4 fruit fly cellular contexts compared by ENCODE assay signal in genomic region chr3R:11967262-11968029, dm6.
A peak's percentile ranks its signal among the peaks of the same experiment; 100 is the strongest.
TF ChIP-seq lines count a peak whose summit lies in the region.

Gene CG12213 (minus strand): TSS chr3R:11967691.
Gene GC1 (plus strand): TSS chr3R:11967708.

TF ChIP-seq in whole organism, adult, 20 proteins besides CTCF, POLR2A, EP300 and RAD21 (continued from another document):
- peak; percentile 7 for TF ChIP-seq Hr96 (GFP tag; optimal IDR thresholded peaks at IDR 0.05; lab: Kevin White, UChicago)

TF ChIP-seq in whole organism, embryonic, 481 proteins besides CTCF, POLR2A, EP300 and RAD21 (continued from another document and continues in another):
- TF ChIP-seq CG4617 (GFP tag; optimal IDR thresholded peaks at IDR 0.05; lab: Kevin White, UChicago; ENCODE audit: borderline replicate concordance) (peak; percentile 65), gro (GFP tag; optimal IDR thresholded peaks at IDR 0.05; lab: Kevin White, UChicago) (no peak), phol (tag; optimal IDR thresholded peaks at IDR 0.05; lab: Kevin White, UChicago) (peak; percentile 70), Six4 (GFP tag; optimal IDR thresholded peaks at IDR 0.05; lab: Kevin White, UChicago) (no peak), ash1 (GFP tag; optimal IDR thresholded peaks at IDR 0.05; lab: Kevin White, UChicago) (no peak), CG10147 (GFP tag; optimal IDR thresholded peaks at IDR 0.05; lab: Kevin White, UChicago) (peak; percentile 4), nom (GFP tag; optimal IDR thresholded peaks at IDR 0.05; lab: Kevin White, UChicago) (no peak), btn (GFP tag; optimal IDR thresholded peaks at IDR 0.05; lab: Kevin White, UChicago) (no peak), CG6683 (GFP tag; optimal IDR thresholded peaks at IDR 0.05; lab: Kevin White, UChicago) (no peak), CG10959 (GFP tag; IDR thresholded peaks at IDR 0.05; lab: Robert Waterston, UW) (no peak), Atf3 (GFP tag; optimal IDR thresholded peaks at IDR 0.05; lab: Kevin White, UChicago) (no peak), CG17612 (GFP tag; IDR thresholded peaks at IDR 0.05; lab: Robert Waterston, UW) (no peak), abd-A (tag; optimal IDR thresholded peaks at IDR 0.05; lab: Kevin White, UChicago) (no peak), CG3407 (GFP tag; optimal IDR thresholded peaks at IDR 0.05; lab: Kevin White, UChicago) (no peak), CG10321 (GFP tag; IDR thresholded peaks at IDR 0.05; lab: Robert Waterston, UW) (no peak), TFAM (GFP tag; optimal IDR thresholded peaks at IDR 0.05; lab: Kevin White, UChicago) (no peak), CG10267 (tag; optimal IDR thresholded peaks at IDR 0.05; lab: Kevin White, UChicago) (peak; percentile 82), Dp (GFP tag; optimal IDR thresholded peaks at IDR 0.05; lab: Kevin White, UChicago) (peak; percentile 76), MBD-R2 (GFP tag; IDR thresholded peaks at IDR 0.05; lab: Robert Waterston, UW) (peak; percentile 62), insv (GFP tag; optimal IDR thresholded peaks at IDR 0.05; lab: Kevin White, UChicago) (peak in 1 of 2 experiments; percentile 24), sisA (GFP tag; IDR thresholded peaks at IDR 0.05; lab: Robert Waterston, UW) (no peak), Sry-δ (GFP tag; optimal IDR thresholded peaks at IDR 0.05; lab: Kevin White, UChicago) (peak; percentile 93), sob (GFP tag; IDR thresholded peaks at IDR 0.05; lab: Robert Waterston, UW) (no peak; the same call in 1 of the 2 replicates), YL-1 (GFP tag; optimal IDR thresholded peaks at IDR 0.05; lab: Kevin White, UChicago) (peak; percentile 68), C15 (GFP tag; IDR thresholded peaks at IDR 0.05; lab: Robert Waterston, UW) (no peak), CG11085 (GFP tag; IDR thresholded peaks at IDR 0.05; lab: Robert Waterston, UW) (no peak), Tbp (GFP tag; optimal IDR thresholded peaks at IDR 0.05; lab: Kevin White, UChicago) (no peak), CG15696 (tag; optimal IDR thresholded peaks at IDR 0.05; lab: Kevin White, UChicago) (peak; percentile 16), bbx (GFP tag; IDR thresholded peaks at IDR 0.05; lab: Robert Waterston, UW; ENCODE audit: partially characterized antibody) (peak; percentile 96), CG30403 (GFP tag; optimal IDR thresholded peaks at IDR 0.05; lab: Kevin White, UChicago) (peak; percentile 44), chif (GFP tag; optimal IDR thresholded peaks at IDR 0.05; lab: Kevin White, UChicago) (no peak), luna (GFP tag; optimal IDR thresholded peaks at IDR 0.05; lab: Kevin White, UChicago) (no peak), CG31224 (GFP tag; IDR thresholded peaks at IDR 0.05; lab: Robert Waterston, UW) (0 out of 2 replicates have a peak, but pooled peaks have one; percentile 32), CG7987 (GFP tag; optimal IDR thresholded peaks at IDR 0.05; lab: Kevin White, UChicago) (no peak), CG4707 (GFP tag; optimal IDR thresholded peaks at IDR 0.05; lab: Kevin White, UChicago) (no peak), GATAe (GFP tag; conservative IDR thresholded peaks at IDR 0.05; lab: Robert Waterston, UW) (no peak), lbe (GFP tag; optimal IDR thresholded peaks at IDR 0.05; lab: Kevin White, UChicago) (peak; percentile 32), tio (GFP tag; optimal IDR thresholded peaks at IDR 0.05; lab: Kevin White, UChicago) (no peak), Mad (GFP tag; optimal IDR thresholded peaks at IDR 0.05; lab: Kevin White, UChicago) (peak; percentile 20), gsb-n (tag; optimal IDR thresholded peaks at IDR 0.05; lab: Kevin White, UChicago) (peak; percentile 34), hb (GFP tag; IDR thresholded peaks at IDR 0.05; lab: Robert Waterston, UW; ENCODE audit: partially characterized antibody) (peak; percentile 98), sr (GFP tag; IDR thresholded peaks at IDR 0.05; lab: Robert Waterston, UW) (no peak), tup (GFP tag; optimal IDR thresholded peaks at IDR 0.05; lab: Kevin White, UChicago) (no peak)

TF ChIP-seq in whole organism, prepupa, 60 proteins besides CTCF, POLR2A, EP300 and RAD21 (continued from another document):
- TF ChIP-seq Lpt (GFP tag; optimal IDR thresholded peaks at IDR 0.05; lab: Kevin White, UChicago) (no peak), CG16779 (tag; optimal IDR thresholded peaks at IDR 0.05; lab: Kevin White, UChicago) (no peak), cyc (GFP tag; optimal IDR thresholded peaks at IDR 0.05; lab: Kevin White, UChicago) (no peak), Blimp-1 (GFP tag; optimal IDR thresholded peaks at IDR 0.05; lab: Kevin White, UChicago) (no peak), Sox15 (GFP tag; optimal IDR thresholded peaks at IDR 0.05; lab: Kevin White, UChicago) (no peak), esn (GFP tag; optimal IDR thresholded peaks at IDR 0.05; lab: Kevin White, UChicago) (peak; percentile 31), CG3032 (tag; optimal IDR thresholded peaks at IDR 0.05; lab: Kevin White, UChicago) (peak; percentile 57), svp (GFP tag; lab: Kevin White, UChicago) (peak; percentile 72), CG4318 (GFP tag; optimal IDR thresholded peaks at IDR 0.05; lab: Kevin White, UChicago) (no peak), ss (GFP tag; optimal IDR thresholded peaks at IDR 0.05; lab: Kevin White, UChicago) (peak in 1 of 2 experiments; percentile 11), vri (GFP tag; optimal IDR thresholded peaks at IDR 0.05; lab: Kevin White, UChicago) (peak; percentile 33), CG8319 (GFP tag; optimal IDR thresholded peaks at IDR 0.05; lab: Kevin White, UChicago) (no peak), dac (GFP tag; optimal IDR thresholded peaks at IDR 0.05; lab: Kevin White, UChicago) (no peak), CG9139 (GFP tag; optimal IDR thresholded peaks at IDR 0.05; lab: Kevin White, UChicago) (no peak), CG6163 (GFP tag; IDR thresholded peaks at IDR 0.05; lab: Robert Waterston, UW) (no peak), Hr4 (GFP tag; optimal IDR thresholded peaks at IDR 0.05; lab: Kevin White, UChicago) (peak; percentile 20), CG3919 (GFP tag; optimal IDR thresholded peaks at IDR 0.05; lab: Kevin White, UChicago) (peak; percentile 33), CG6792 (GFP tag; optimal IDR thresholded peaks at IDR 0.05; lab: Kevin White, UChicago) (no peak), CG32006 (GFP tag; optimal IDR thresholded peaks at IDR 0.05; lab: Kevin White, UChicago) (peak; percentile 30), salr (GFP tag; optimal IDR thresholded peaks at IDR 0.05; lab: Kevin White, UChicago) (no peak), CG8632 (GFP tag; optimal IDR thresholded peaks at IDR 0.05; lab: Kevin White, UChicago) (no peak), CG6276 (GFP tag; optimal IDR thresholded peaks at IDR 0.05; lab: Kevin White, UChicago) (no peak), CG11762 (GFP tag; optimal IDR thresholded peaks at IDR 0.05; lab: Kevin White, UChicago; ENCODE audit: insufficient read depth) (no peak), CG10631 (GFP tag; optimal IDR thresholded peaks at IDR 0.05; lab: Kevin White, UChicago) (peak; percentile 29), CG6808 (GFP tag; optimal IDR thresholded peaks at IDR 0.05; lab: Kevin White, UChicago) (peak; percentile 9), fkh (GFP tag; optimal IDR thresholded peaks at IDR 0.05; lab: Kevin White, UChicago) (no peak), CG34406 (GFP tag; optimal IDR thresholded peaks at IDR 0.05; lab: Kevin White, UChicago) (no peak), CG6854 (GFP tag; optimal IDR thresholded peaks at IDR 0.05; lab: Kevin White, UChicago) (peak; percentile 2), CG11294 (GFP tag; IDR thresholded peaks at IDR 0.05; lab: Robert Waterston, UW) (no peak), acj6 (GFP tag; optimal IDR thresholded peaks at IDR 0.05; lab: Kevin White, UChicago) (no peak), achi (GFP tag; optimal IDR thresholded peaks at IDR 0.05; lab: Kevin White, UChicago) (peak; percentile 15), net (GFP tag; optimal IDR thresholded peaks at IDR 0.05; lab: Kevin White, UChicago) (no peak), Eip78C (GFP tag; lab: Kevin White, UChicago) (peak; percentile 36), CG7368 (GFP tag; optimal IDR thresholded peaks at IDR 0.05; lab: Kevin White, UChicago) (no peak), OdsH (GFP tag; optimal IDR thresholded peaks at IDR 0.05; lab: Kevin White, UChicago) (peak; percentile 24), eg (GFP tag; IDR thresholded peaks at IDR 0.05; lab: Robert Waterston, UW) (peak; percentile 46; the same call in 1 of the 3 replicates), CG10669 (GFP tag; optimal IDR thresholded peaks at IDR 0.05; lab: Kevin White, UChicago) (no peak)

TF ChIP-seq in whole organism, wandering third instar larva, 38 proteins besides CTCF, POLR2A, EP300 and RAD21 (continued from another document):
- TF ChIP-seq dl (GFP tag; optimal IDR thresholded peaks at IDR 0.05; lab: Kevin White, UChicago; ENCODE audit: insufficient read depth in 1 of 2, partially characterized antibody in 2 of 2): no peak
- peak; percentile 43 for TF ChIP-seq Jra (GFP tag; optimal IDR thresholded peaks at IDR 0.05; lab: Kevin White, UChicago)
- no peak for TF ChIP-seq Abd-B (GFP tag; optimal IDR thresholded peaks at IDR 0.05; lab: Kevin White, UChicago)
- TF ChIP-seq Vsx2 (GFP tag; optimal IDR thresholded peaks at IDR 0.05; lab: Kevin White, UChicago; ENCODE audit: partially characterized antibody): peak; percentile 97
- peak; percentile 57 for TF ChIP-seq h (GFP tag; optimal IDR thresholded peaks at IDR 0.05; lab: Kevin White, UChicago)
- peak; percentile 49 for TF ChIP-seq Sp1 (GFP tag; optimal IDR thresholded peaks at IDR 0.05; lab: Kevin White, UChicago)
- no peak for TF ChIP-seq ey (GFP tag; optimal IDR thresholded peaks at IDR 0.05; lab: Kevin White, UChicago)
- no peak for TF ChIP-seq Dfd (GFP tag; optimal IDR thresholded peaks at IDR 0.05; lab: Kevin White, UChicago)
- TF ChIP-seq pan (optimal IDR thresholded peaks at IDR 0.05; lab: Kevin White, UChicago): no peak
- peak; percentile 6 for TF ChIP-seq jim (GFP tag; optimal IDR thresholded peaks at IDR 0.05; lab: Kevin White, UChicago)
- TF ChIP-seq Hr78 (GFP tag; optimal IDR thresholded peaks at IDR 0.05; lab: Kevin White, UChicago): no peak
- TF ChIP-seq woc (GFP tag; optimal IDR thresholded peaks at IDR 0.05; lab: Kevin White, UChicago): peak; percentile 63
- TF ChIP-seq GATAd (GFP tag; optimal IDR thresholded peaks at IDR 0.05; lab: Kevin White, UChicago): no peak
- no peak for TF ChIP-seq CrebA (GFP tag; optimal IDR thresholded peaks at IDR 0.05; lab: Kevin White, UChicago; ENCODE audit: borderline replicate concordance)
- no peak for TF ChIP-seq br (GFP tag; optimal IDR thresholded peaks at IDR 0.05; lab: Kevin White, UChicago)
